Worm (Caenorhabditis elegans) whole organism, early embryonic: Measurements from ENCODE around the gene T19H12.12.

Source experiments
- B0310.2 ChIP-seq: sonication (generic microtip); optimal IDR thresholded peaks from 2 replicates; lab custom pipeline; 2016; ENCODE audit warnings: mild to moderate bottlenecking, missing genetic modification characterization, missing compliant biosample characterization
- F13C5.2 ChIP-seq: sonication (generic microtip); optimal IDR thresholded peaks from 2 replicates; lab custom pipeline; 2017; ENCODE audit warnings: mild to moderate bottlenecking, missing genetic modification characterization, inconsistent platforms, missing compliant biosample characterization
- aly-1 ChIP-seq: sonication (generic microtip); optimal IDR thresholded peaks from 2 replicates; lab custom pipeline; 2016; ENCODE audit warnings: missing genetic modification characterization, missing compliant biosample characterization
- ama-1 ChIP-seq: fragments of 150-350 bp; optimal IDR thresholded peaks from 2 replicates; lab custom pipeline; 2014
- ceh-13 ChIP-seq: fragments of 200-800 bp; sonication (Bioruptor generic); optimal IDR thresholded peaks from 2 replicates; lab custom pipeline; 2018; ENCODE audit warnings: mild to moderate bottlenecking, missing genetic modification characterization, missing compliant biosample characterization
- ceh-36 ChIP-seq: sonication (generic microtip); optimal IDR thresholded peaks from 2 replicates; lab custom pipeline; 2016; ENCODE audit warnings: missing genetic modification characterization, inconsistent platforms, missing compliant biosample characterization
- ets-7 ChIP-seq: sonication (generic microtip); optimal IDR thresholded peaks from 2 replicates; lab custom pipeline; 2016; ENCODE audit warnings: missing genotype, missing genetic modification characterization, missing compliant biosample characterization
- flt-1 ChIP-seq: fragments of 200-800 bp; sonication (Bioruptor generic); IDR thresholded peaks from 2 replicates; pipeline ENCODE4 v1.3.6; 2022; ENCODE audit warnings: missing genetic modification characterization, missing compliant biosample characterization
- hmbx-1 ChIP-seq: sonication (generic microtip); optimal IDR thresholded peaks from 2 replicates; lab custom pipeline; 2016; ENCODE audit warnings: mild to moderate bottlenecking, missing genetic modification characterization, missing compliant biosample characterization
- hmg-4 ChIP-seq: fragments of 200-800 bp; sonication (Bioruptor generic); optimal IDR thresholded peaks from 2 replicates; lab custom pipeline; 2018; ENCODE audit warnings: mild to moderate bottlenecking, missing genetic modification characterization, missing compliant biosample characterization
- hnd-1 ChIP-seq: sonication (generic microtip); optimal IDR thresholded peaks from 2 replicates; lab custom pipeline; 2016; ENCODE audit warnings: missing genetic modification characterization, missing compliant biosample characterization
- pes-1 ChIP-seq: fragments of 200-800 bp; sonication (Bioruptor generic); IDR thresholded peaks from 2 replicates; pipeline ENCODE4 v1.3.6; 2022; ENCODE audit warnings: missing genetic modification reagents, missing genetic modification characterization, missing compliant biosample characterization
- scrt-1 ChIP-seq: fragments of 200-800 bp; sonication (Bioruptor generic); IDR thresholded peaks from 2 replicates; pipeline ENCODE4 v1.3.6; 2022; ENCODE audit warnings: missing genetic modification characterization, missing compliant biosample characterization
- sea-1 ChIP-seq: fragments of 200-800 bp; sonication (Bioruptor generic); conservative IDR thresholded peaks from 2 replicates; pipeline ENCODE4 v1.3.6; 2022; ENCODE audit warnings: missing genetic modification characterization, missing compliant biosample characterization
- tbx-11 ChIP-seq: fragments of 200-800 bp; sonication (Bioruptor generic); IDR thresholded peaks from 2 replicates; pipeline ENCODE4 v1.3.6; 2022; ENCODE audit warnings: missing genetic modification characterization, missing compliant biosample characterization
- tbx-37 ChIP-seq: fragments of 200-800 bp; sonication (Bioruptor generic); conservative IDR thresholded peaks from 2 replicates; pipeline ENCODE4 v1.3.6; 2022; ENCODE audit warnings: missing genetic modification reagents, missing genetic modification characterization, missing compliant biosample characterization
- tra-4 ChIP-seq: sonication (generic microtip); optimal IDR thresholded peaks from 2 replicates; lab custom pipeline; 2017; ENCODE audit warnings: missing genetic modification characterization, missing compliant biosample characterization

T19H12.12 gene

ce11 chrV:4850446-4850845 is 34.1 kb upstream of the T19H12.12 start:
- no peak for TF ChIP-seq tbx-37 (GFP tag; lab: Robert Waterston, UW)
- no peak for TF ChIP-seq hmbx-1 (tag; lab: Kevin White, UChicago)

ce11 chrV:4851138-4851537 is 33.5 kb upstream of the T19H12.12 start, which contains the start of gene nex-4:
TSS of gene nex-4 (plus strand) at chrV:4851438.
- TF ChIP-seq flt-1 (GFP tag; lab: Robert Waterston, UW), result no peak
- TF ChIP-seq tbx-11 (GFP tag; lab: Robert Waterston, UW), result no peak
- no peak for TF ChIP-seq F13C5.2 (tag; lab: Kevin White, UChicago)
- TF ChIP-seq ceh-36, result no peak
- TF ChIP-seq hnd-1 (tag; lab: Kevin White, UChicago), result no peak
- TF ChIP-seq hmg-4 (GFP tag; lab: Kevin White, UChicago), result no peak
- TF ChIP-seq tra-4, result no peak
- no peak for TF ChIP-seq ama-1 (lab: Kevin White, UChicago)
- TF ChIP-seq tbx-37 (GFP tag; lab: Robert Waterston, UW), result no peak
- TF ChIP-seq hmbx-1 (tag; lab: Kevin White, UChicago), result no peak
- TF ChIP-seq aly-1 (tag; lab: Kevin White, UChicago), result no peak
- TF ChIP-seq ceh-13, result no peak

ce11 chrV:4851969-4852368 is 32.6 kb upstream of the T19H12.12 start:
- no peak for TF ChIP-seq ceh-13
- no peak for TF ChIP-seq ceh-36
- TF ChIP-seq sea-1, result no peak
- no peak for TF ChIP-seq ama-1 (lab: Kevin White, UChicago)
- TF ChIP-seq F13C5.2 (tag; lab: Kevin White, UChicago), result no peak
- TF ChIP-seq hmbx-1 (tag; lab: Kevin White, UChicago), result no peak
- TF ChIP-seq tbx-11 (GFP tag; lab: Robert Waterston, UW), result no peak
- TF ChIP-seq B0310.2 (tag; lab: Kevin White, UChicago), result no peak
- TF ChIP-seq flt-1 (GFP tag; lab: Robert Waterston, UW), result no peak
- no peak for TF ChIP-seq ets-7 (tag; lab: Kevin White, UChicago)
- TF ChIP-seq aly-1 (tag; lab: Kevin White, UChicago), result no peak

- TF ChIP-seq ama-1 (lab: Kevin White, UChicago), result no peak
- no peak for TF ChIP-seq hmg-4 (GFP tag; lab: Kevin White, UChicago)
- no peak for TF ChIP-seq hnd-1 (tag; lab: Kevin White, UChicago)
- TF ChIP-seq flt-1 (GFP tag; lab: Robert Waterston, UW), result no peak
- TF ChIP-seq ceh-36, result no peak
- TF ChIP-seq tbx-11 (GFP tag; lab: Robert Waterston, UW), result no peak
- no peak for TF ChIP-seq F13C5.2 (tag; lab: Kevin White, UChicago)
- TF ChIP-seq sea-1, result no peak
- no peak for TF ChIP-seq hmbx-1 (tag; lab: Kevin White, UChicago)
- no peak for TF ChIP-seq pes-1 (GFP tag; lab: Robert Waterston, UW)
- no peak for TF ChIP-seq tra-4
- TF ChIP-seq ceh-13, result no peak
These were observed 27.0 kb upstream of the T19H12.12 start for ce11 chrV:4857561-4857960.

ce11 chrV:4860525-4860924 is 24.1 kb upstream of the T19H12.12 start:
- TF ChIP-seq ceh-36 (peak; percentile 1), ceh-13 (no peak), ama-1 (lab: Kevin White, UChicago) (no peak), F13C5.2 (tag; lab: Kevin White, UChicago) (peak; percentile 41)

- no peak for TF ChIP-seq tbx-37 (GFP tag; lab: Robert Waterston, UW)
- no peak for TF ChIP-seq scrt-1 (GFP tag; lab: Robert Waterston, UW)
- no peak for TF ChIP-seq aly-1 (tag; lab: Kevin White, UChicago)
- TF ChIP-seq ama-1 (lab: Kevin White, UChicago), result no peak
- no peak for TF ChIP-seq ets-7 (tag; lab: Kevin White, UChicago)
- no peak for TF ChIP-seq F13C5.2 (tag; lab: Kevin White, UChicago)
- no peak for TF ChIP-seq sea-1
- no peak for TF ChIP-seq pes-1 (GFP tag; lab: Robert Waterston, UW)
- TF ChIP-seq hmg-4 (GFP tag; lab: Kevin White, UChicago), result no peak
- no peak for TF ChIP-seq hmbx-1 (tag; lab: Kevin White, UChicago)
- TF ChIP-seq hnd-1 (tag; lab: Kevin White, UChicago), result no peak
These were observed 21.9 kb upstream of the T19H12.12 start, which contains the start of gene C37H5.13 for ce11 chrV:4862737-4863136. TSS of gene C37H5.13 (minus strand) at chrV:4862965.

- TF ChIP-seq B0310.2 (tag; lab: Kevin White, UChicago) (no peak), flt-1 (GFP tag; lab: Robert Waterston, UW) (no peak), ceh-13 (no peak), sea-1 (no peak), aly-1 (tag; lab: Kevin White, UChicago) (no peak), hmg-4 (GFP tag; lab: Kevin White, UChicago) (no peak), ama-1 (lab: Kevin White, UChicago) (no peak), hmbx-1 (tag; lab: Kevin White, UChicago) (no peak), scrt-1 (GFP tag; lab: Robert Waterston, UW) (no peak), pes-1 (GFP tag; lab: Robert Waterston, UW) (no peak), tbx-11 (GFP tag; lab: Robert Waterston, UW) (no peak), tra-4 (no peak)
These were observed 20.3 kb upstream of the T19H12.12 start for ce11 chrV:4864330-4864729.

- no peak for TF ChIP-seq hmbx-1 (tag; lab: Kevin White, UChicago)
- no peak for TF ChIP-seq flt-1 (GFP tag; lab: Robert Waterston, UW)
- no peak for TF ChIP-seq ceh-13
- no peak for TF ChIP-seq sea-1
- TF ChIP-seq ama-1 (lab: Kevin White, UChicago), result no peak
- TF ChIP-seq pes-1 (GFP tag; lab: Robert Waterston, UW), result no peak
- TF ChIP-seq F13C5.2 (tag; lab: Kevin White, UChicago), result no peak
- TF ChIP-seq tbx-37 (GFP tag; lab: Robert Waterston, UW), result no peak
- TF ChIP-seq tra-4, result no peak
- no peak for TF ChIP-seq ceh-36
- TF ChIP-seq hmg-4 (GFP tag; lab: Kevin White, UChicago), result no peak
- no peak for TF ChIP-seq aly-1 (tag; lab: Kevin White, UChicago)
- TF ChIP-seq hnd-1 (tag; lab: Kevin White, UChicago), result no peak
- TF ChIP-seq scrt-1 (GFP tag; lab: Robert Waterston, UW), result no peak
- TF ChIP-seq ets-7 (tag; lab: Kevin White, UChicago), result no peak
These were observed 19.2 kb upstream of the T19H12.12 start, which contains the start of gene srd-32 for ce11 chrV:4865364-4865763. TSS of gene srd-32 (plus strand) at chrV:4865664.
